Worm (Caenorhabditis elegans) whole organism, L2 larva: ENCODE data around the gene sdz-37.

ENCODE experiments used
- ama-1 ChIP-seq: fragments of 150-350 bp; optimal IDR thresholded peaks from 2 replicates; lab custom pipeline; 2018; ENCODE audit warnings: inconsistent platforms
- ceh-82 ChIP-seq: fragments of 150-350 bp; optimal IDR thresholded peaks from 2 replicates; lab custom pipeline; 2014; ENCODE audit warnings: missing biosample characterization, missing genetic modification characterization
- egl-27 ChIP-seq: sonication (generic microtip); optimal IDR thresholded peaks from 3 replicates; lab custom pipeline; 2017; ENCODE audit warnings: missing biosample characterization, missing genetic modification reagents, missing genetic modification characterization
- lin-11 ChIP-seq: fragments of 150-350 bp; sonication (generic microtip); optimal IDR thresholded peaks from 2 replicates; lab custom pipeline; 2014; ENCODE audit warnings: missing biosample characterization, missing genetic modification characterization, inconsistent platforms, mixed read lengths
- nhr-12 ChIP-seq: fragments of 150-350 bp; optimal IDR thresholded peaks from 2 replicates; lab custom pipeline; 2014; ENCODE audit warnings: missing biosample characterization, missing genetic modification characterization
- nhr-237 ChIP-seq: fragments of 150-350 bp; optimal IDR thresholded peaks from 2 replicates; lab custom pipeline; 2014; ENCODE audit warnings: missing biosample characterization, missing genetic modification characterization
- nhr-77 ChIP-seq: fragments of 150-350 bp; optimal IDR thresholded peaks from 2 replicates; lab custom pipeline; 2014; ENCODE audit warnings: missing biosample characterization, missing genetic modification characterization
- ztf-11 ChIP-seq: sonication (generic microtip); optimal IDR thresholded peaks from 2 replicates; lab custom pipeline; 2017; ENCODE audit warnings: missing biosample characterization, missing genetic modification characterization

ce11 chrII:10416332-10416863 is 48.3 kb upstream of the sdz-37 start, which contains the start of gene eif-2A:
- no peak for TF ChIP-seq egl-27 (tag; lab: Kevin White, UChicago)
- TF ChIP-seq ceh-82 (tag; lab: Kevin White, UChicago) = no peak
- TF ChIP-seq nhr-12 = no peak
- no peak for TF ChIP-seq ztf-11 (tag; lab: Kevin White, UChicago)
- no peak for TF ChIP-seq ama-1 (lab: Kevin White, UChicago)
- no peak for TF ChIP-seq nhr-237 (tag; lab: Kevin White, UChicago)
- TF ChIP-seq nhr-77 (tag; lab: Kevin White, UChicago) = no peak
- TF ChIP-seq lin-11 (tag; lab: Kevin White, UChicago) = no peak
